Worm (Caenorhabditis elegans): ENCODE data around the gene str-66.

DNA sequence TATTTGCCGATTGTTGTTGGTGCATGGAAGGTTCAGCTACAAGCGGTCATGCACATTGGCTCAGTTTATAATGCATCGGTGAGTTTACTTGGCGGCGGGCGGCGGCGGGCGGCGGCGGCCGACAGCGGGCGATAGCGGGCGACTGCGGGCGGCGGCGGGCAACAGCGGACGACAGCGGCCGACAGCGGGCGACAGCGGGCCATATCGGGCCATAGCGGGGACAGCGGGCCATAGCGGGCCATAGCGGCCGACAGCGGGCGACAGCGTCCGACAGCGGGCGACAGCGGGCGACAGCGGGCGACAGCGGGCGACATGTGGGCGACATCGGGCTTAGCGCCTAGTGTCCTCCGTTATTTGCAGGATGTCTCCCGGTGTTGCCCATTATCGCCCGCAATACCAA lies 28.1 kb upstream of the str-66 start:
- no peak for TF ChIP-seq nfya-1 (tag; optimal IDR thresholded peaks at IDR 0.05; ENCODE audit: insufficient read depth)
- TF ChIP-seq unc-39 (tag; optimal IDR thresholded peaks at IDR 0.05) = no peak
- no peak for TF ChIP-seq pqm-1 (tag; optimal IDR thresholded peaks at IDR 0.05)
- no peak for TF ChIP-seq nhr-237 (tag; optimal IDR thresholded peaks at IDR 0.05)
- no peak for TF ChIP-seq fos-1 (tag; optimal IDR thresholded peaks at IDR 0.05)
- no peak for TF ChIP-seq nhr-11 (tag; optimal IDR thresholded peaks at IDR 0.05)
- no peak for TF ChIP-seq elt-3 (tag; optimal IDR thresholded peaks at IDR 0.05)

Measured in whole organism, L3 larva.